Worm (Caenorhabditis elegans) whole organism, early embryonic: Measurements from ENCODE around the gene F12F6.7.

Experiments
- B0310.2 ChIP-seq: sonication (generic microtip); optimal IDR thresholded peaks from 2 replicates; lab custom pipeline; 2016; ENCODE audit warnings: mild to moderate bottlenecking, missing genetic modification characterization, missing compliant biosample characterization
- F13C5.2 ChIP-seq: sonication (generic microtip); optimal IDR thresholded peaks from 2 replicates; lab custom pipeline; 2017; ENCODE audit warnings: mild to moderate bottlenecking, missing genetic modification characterization, inconsistent platforms, missing compliant biosample characterization
- aly-1 ChIP-seq: sonication (generic microtip); optimal IDR thresholded peaks from 2 replicates; lab custom pipeline; 2016; ENCODE audit warnings: missing genetic modification characterization, missing compliant biosample characterization
- ama-1 ChIP-seq: fragments of 150-350 bp; optimal IDR thresholded peaks from 2 replicates; lab custom pipeline; 2014
- ceh-36 ChIP-seq: sonication (generic microtip); optimal IDR thresholded peaks from 2 replicates; lab custom pipeline; 2016; ENCODE audit warnings: missing genetic modification characterization, inconsistent platforms, missing compliant biosample characterization
- ets-7 ChIP-seq: sonication (generic microtip); optimal IDR thresholded peaks from 2 replicates; lab custom pipeline; 2016; ENCODE audit warnings: missing genotype, missing genetic modification characterization, missing compliant biosample characterization
- flt-1 ChIP-seq: fragments of 200-800 bp; sonication (Bioruptor generic); IDR thresholded peaks from 2 replicates; pipeline ENCODE4 v1.3.6; 2022; ENCODE audit warnings: missing genetic modification characterization, missing compliant biosample characterization
- hnd-1 ChIP-seq: sonication (generic microtip); optimal IDR thresholded peaks from 2 replicates; lab custom pipeline; 2016; ENCODE audit warnings: missing genetic modification characterization, missing compliant biosample characterization
- tbx-11 ChIP-seq: fragments of 200-800 bp; sonication (Bioruptor generic); IDR thresholded peaks from 2 replicates; pipeline ENCODE4 v1.3.6; 2022; ENCODE audit warnings: missing genetic modification characterization, missing compliant biosample characterization
- tbx-37 ChIP-seq: fragments of 200-800 bp; sonication (Bioruptor generic); conservative IDR thresholded peaks from 2 replicates; pipeline ENCODE4 v1.3.6; 2022; ENCODE audit warnings: missing genetic modification reagents, missing genetic modification characterization, missing compliant biosample characterization

DNA sequence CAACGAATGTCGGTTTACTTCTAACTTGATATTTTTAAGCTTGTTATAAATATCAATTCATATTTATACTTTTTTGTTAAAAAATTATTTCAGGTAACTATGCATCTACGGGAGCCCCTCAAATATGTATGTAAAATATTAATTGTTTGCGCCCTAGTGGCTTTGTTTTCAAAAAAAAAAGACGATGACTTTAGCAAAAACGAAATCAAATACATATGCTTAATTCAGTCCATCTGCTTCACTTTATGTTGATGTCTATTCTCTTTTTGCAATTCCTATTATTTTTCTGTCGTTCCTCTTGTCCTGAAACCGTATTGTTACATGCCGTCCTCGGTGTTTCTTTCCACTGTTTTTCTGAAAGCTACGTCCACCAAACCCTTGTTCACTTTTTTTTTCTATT is 8.2 kb upstream of the F12F6.7 start:
- TF ChIP-seq ama-1 (no peak), tbx-11 (GFP tag; lab: Robert Waterston, UW) (no peak), hnd-1 (tag; lab: Kevin White, UChicago) (no peak), flt-1 (GFP tag; lab: Robert Waterston, UW) (no peak), ets-7 (tag; lab: Kevin White, UChicago) (no peak), B0310.2 (tag; lab: Kevin White, UChicago) (no peak), aly-1 (tag; lab: Kevin White, UChicago) (no peak), tbx-37 (GFP tag; lab: Robert Waterston, UW) (no peak), F13C5.2 (tag; lab: Kevin White, UChicago) (no peak), ceh-36 (tag; lab: Kevin White, UChicago) (no peak)
